Fruit fly (Drosophila melanogaster) ovary, adult (tissue): Measurements from ENCODE around the gene Brf.

Source experiments
- CG17801 ChIP-seq: fragments of 200-800 bp; optimal IDR thresholded peaks from 2 replicates; lab custom pipeline; 2019; ENCODE audit warnings: missing biosample characterization, mild to moderate bottlenecking, missing genetic modification characterization, moderate library complexity; ENCODE audit not compliant: partially characterized antibody

The Brf gene

dm6 chr3R:17379051-17379450, 12.1 kb downstream of the Brf start:
- no peak for TF ChIP-seq CG17801

- no peak for TF ChIP-seq CG17801
Measured at dm6 chr3R:17377503-17377902, 13.6 kb downstream of the Brf start.

dm6 chr3R:17371094-17371493, 20.0 kb downstream of the Brf start:
- no peak for TF ChIP-seq CG17801

DNA sequence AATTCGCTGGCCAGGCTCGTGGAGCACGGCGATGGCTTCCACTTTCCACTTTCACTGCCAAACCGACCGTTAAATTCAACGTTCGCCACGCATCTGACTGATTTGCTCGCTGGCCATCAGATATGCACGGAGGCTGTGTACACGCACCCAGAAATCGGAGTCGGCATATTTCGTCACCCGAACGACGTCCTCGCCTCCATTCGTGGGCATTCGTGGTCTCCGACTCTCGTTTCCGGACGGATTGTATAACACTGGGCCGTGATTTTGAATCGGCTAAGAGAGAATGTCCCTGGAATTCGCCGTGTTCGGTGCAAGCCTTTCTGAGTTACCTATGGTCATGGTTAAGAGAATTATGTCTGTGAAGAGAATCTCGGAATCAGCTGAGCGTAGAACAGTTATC, 25.1 kb downstream of the Brf start, which contains the start of gene beat-IIa:
Gene beat-IIa, minus strand, starts transcription at position 97 of the 400 bp plus-strand sequence.
- no peak for TF ChIP-seq CG17801

DNA sequence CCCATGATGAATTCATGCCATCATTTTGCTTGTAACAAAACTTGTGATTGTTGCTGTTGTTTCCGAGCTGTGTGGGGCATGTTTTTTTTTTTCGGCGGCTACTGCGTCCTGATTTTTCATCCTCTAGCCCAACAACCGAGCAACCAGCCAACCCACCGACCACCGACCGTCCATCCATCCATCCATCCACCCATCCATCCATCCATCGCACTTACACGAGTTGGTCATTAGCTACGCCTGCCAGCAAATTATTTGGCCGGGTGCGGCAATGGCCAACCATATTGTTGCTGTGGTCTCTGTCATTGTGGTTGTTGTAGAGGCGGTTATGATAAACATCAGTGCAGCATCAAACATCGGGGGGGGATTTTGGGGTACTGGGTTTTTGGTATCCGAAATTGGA, 31.8 kb downstream of the Brf start:
- no peak for TF ChIP-seq CG17801

- no peak for TF ChIP-seq CG17801
Measured at dm6 chr3R:17346212-17346611, 44.9 kb downstream of the Brf start.
